Worm (Caenorhabditis elegans): ENCODE measurements around the gene C45G9.12.

ce11 chrIII:5106893-5107471, 35.6 kb upstream of the C45G9.12 start, which contains the start of gene dpy-17:
- TF ChIP-seq nhr-77 (tag; optimal IDR thresholded peaks at IDR 0.05) (no peak), ztf-4 (tag; optimal IDR thresholded peaks at IDR 0.05) (no peak), nhr-237 (tag; optimal IDR thresholded peaks at IDR 0.05) (no peak), mdl-1 (tag; optimal IDR thresholded peaks at IDR 0.05) (no peak), unc-39 (tag; optimal IDR thresholded peaks at IDR 0.05) (no peak), lin-11 (tag; optimal IDR thresholded peaks at IDR 0.05) (no peak), ZK546.5 (tag; optimal IDR thresholded peaks at IDR 0.05) (no peak), nhr-10 (tag; optimal IDR thresholded peaks at IDR 0.05) (no peak), ztf-11 (tag; optimal IDR thresholded peaks at IDR 0.05) (no peak), unc-62 (GFP tag; optimal IDR thresholded peaks at IDR 0.05) (no peak)

All from whole organism, L2 larva.